Fruit fly (Drosophila melanogaster) whole organism, embryonic: ENCODE data around the gene Dup99B.
A peak's percentile ranks its signal among the peaks of the same experiment; 100 is the strongest.

ENCODE experiments used
- BtbVII ChIP-seq: fragments of 200-800 bp; sonication (Bioruptor generic); optimal IDR thresholded peaks from 3 replicates; lab custom pipeline; 2017; ENCODE audit warnings: missing biosample characterization, mild to moderate bottlenecking, missing genetic modification characterization
- CG10462 ChIP-seq: fragments of 200-800 bp; sonication (Bioruptor generic); optimal IDR thresholded peaks from 2 replicates; lab custom pipeline; 2016; ENCODE audit warnings: missing biosample characterization, missing genetic modification characterization
- CG10654 ChIP-seq: fragments of 200-800 bp; sonication (Bioruptor generic); optimal IDR thresholded peaks from 2 replicates; lab custom pipeline; 2016; ENCODE audit warnings: missing biosample characterization, missing genetic modification characterization
- CG12155 ChIP-seq: fragments of 200-800 bp; sonication (Bioruptor generic); optimal IDR thresholded peaks from 3 replicates; lab custom pipeline; 2016; ENCODE audit warnings: missing biosample characterization, missing genetic modification characterization
- CG12659 ChIP-seq: fragments of 200-800 bp; sonication (Bioruptor generic); optimal IDR thresholded peaks from 3 replicates; lab custom pipeline; 2017; ENCODE audit warnings: mild to moderate bottlenecking, missing biosample characterization, missing genetic modification reagents, missing genetic modification characterization
- CG12769 ChIP-seq: fragments of 200-800 bp; sonication (Bioruptor generic); optimal IDR thresholded peaks from 2 replicates; lab custom pipeline; 2019; ENCODE audit warnings: missing biosample characterization, mild to moderate bottlenecking, missing genetic modification characterization, moderate library complexity
- CG13296 ChIP-seq: fragments of 200-800 bp; sonication (Bioruptor generic); optimal IDR thresholded peaks from 3 replicates; lab custom pipeline; 2018; ENCODE audit warnings: missing biosample characterization, mild to moderate bottlenecking, missing genetic modification characterization
- CG13894 ChIP-seq: fragments of 200-800 bp; sonication (Bioruptor generic); optimal IDR thresholded peaks from 3 replicates; lab custom pipeline; 2018; ENCODE audit warnings: missing biosample characterization, mild to moderate bottlenecking, missing genetic modification characterization, moderate library complexity
- CG14860 ChIP-seq: fragments of 200-800 bp; sonication (Bioruptor generic); IDR thresholded peaks from 3 replicates; pipeline ENCODE4 v1.3.6; 2022; ENCODE audit warnings: missing biosample characterization, missing genetic modification characterization; ENCODE audit not compliant: partially characterized antibody
- CG16815 ChIP-seq: fragments of 200-800 bp; sonication (Bioruptor generic); optimal IDR thresholded peaks from 3 replicates; lab custom pipeline; 2017; ENCODE audit warnings: missing biosample characterization, mild to moderate bottlenecking, missing genetic modification characterization
- CG17359 ChIP-seq: fragments of 200-800 bp; sonication (Bioruptor generic); optimal IDR thresholded peaks from 3 replicates; lab custom pipeline; 2018; ENCODE audit warnings: missing biosample characterization, mild to moderate bottlenecking, missing genetic modification characterization, moderate library complexity
- CG17385 ChIP-seq: fragments of 200-800 bp; sonication (Bioruptor generic); optimal IDR thresholded peaks from 3 replicates; lab custom pipeline; 2018; ENCODE audit warnings: missing biosample characterization, mild to moderate bottlenecking, missing genetic modification characterization
- CG1792 ChIP-seq: fragments of 200-800 bp; sonication (Bioruptor generic); optimal IDR thresholded peaks from 2 replicates; lab custom pipeline; 2016; ENCODE audit warnings: missing biosample characterization, missing genetic modification characterization
- CG18599 ChIP-seq: fragments of 200-800 bp; sonication (Bioruptor generic); optimal IDR thresholded peaks from 3 replicates; lab custom pipeline; 2017; ENCODE audit warnings: missing biosample characterization, missing genetic modification characterization, mild to moderate bottlenecking, moderate library complexity, missing genetic modification reagents
- CG2120 ChIP-seq: fragments of 200-800 bp; sonication (Bioruptor generic); optimal IDR thresholded peaks from 3 replicates; lab custom pipeline; 2016; ENCODE audit warnings: missing biosample characterization, missing genetic modification characterization
- CG3995 ChIP-seq: fragments of 200-800 bp; sonication (Bioruptor generic); optimal IDR thresholded peaks from 3 replicates; lab custom pipeline; 2016; ENCODE audit warnings: missing biosample characterization, missing genetic modification characterization
- CG6254 ChIP-seq: fragments of 200-800 bp; sonication (Bioruptor generic); optimal IDR thresholded peaks from 3 replicates; lab custom pipeline; 2017; ENCODE audit warnings: mild to moderate bottlenecking, missing biosample characterization, missing genetic modification reagents, missing genetic modification characterization
- CG6689 ChIP-seq: fragments of 200-800 bp; sonication (Bioruptor generic); IDR thresholded peaks from 2 replicates; pipeline ENCODE4 v1.3.6; 2022; ENCODE audit warnings: missing biosample characterization, missing genetic modification characterization
- CG7839 ChIP-seq: fragments of 200-800 bp; sonication (Bioruptor generic); optimal IDR thresholded peaks from 3 replicates; lab custom pipeline; 2018; ENCODE audit warnings: missing biosample characterization, mild to moderate bottlenecking, missing genetic modification characterization, moderate library complexity
- Chrac-16 ChIP-seq: fragments of 200-800 bp; sonication (Bioruptor generic); optimal IDR thresholded peaks from 3 replicates; lab custom pipeline; 2016; ENCODE audit warnings: missing biosample characterization, missing genetic modification characterization
- CkIIα-i1 ChIP-seq: fragments of 200-800 bp; sonication (Bioruptor generic); IDR thresholded peaks from 2 replicates; pipeline ENCODE4 v1.3.6; 2022; ENCODE audit warnings: missing biosample characterization, missing genetic modification characterization
- Dad ChIP-seq: fragments of 200-800 bp; sonication (Bioruptor generic); optimal IDR thresholded peaks from 3 replicates; lab custom pipeline; 2016; ENCODE audit warnings: missing biosample characterization, missing genetic modification characterization
- Dbx ChIP-seq: fragments of 200-800 bp; sonication (Bioruptor generic); IDR thresholded peaks from 3 replicates; pipeline ENCODE4 v1.3.6; 2022; ENCODE audit warnings: missing biosample characterization, missing genetic modification characterization
- Dek ChIP-seq: fragments of 200-800 bp; sonication (Bioruptor generic); optimal IDR thresholded peaks from 3 replicates; lab custom pipeline; 2019; ENCODE audit warnings: missing biosample characterization, mild to moderate bottlenecking, missing genetic modification characterization, moderate library complexity
- Fer1 ChIP-seq: fragments of 200-800 bp; sonication (Bioruptor generic); optimal IDR thresholded peaks from 2 replicates; lab custom pipeline; 2017; ENCODE audit warnings: missing biosample characterization, mild to moderate bottlenecking, missing genetic modification characterization
- HLH54F ChIP-seq: fragments of 200-800 bp; sonication (Bioruptor generic); optimal IDR thresholded peaks from 3 replicates; lab custom pipeline; 2016; ENCODE audit warnings: missing biosample characterization, missing genetic modification characterization
- Hand ChIP-seq: fragments of 200-800 bp; sonication (Bioruptor generic); optimal IDR thresholded peaks from 2 replicates; lab custom pipeline; 2017; ENCODE audit warnings: mild to moderate bottlenecking, missing biosample characterization, missing genetic modification reagents, missing genetic modification characterization
- Hr51 ChIP-seq, 2 experiments: fragments of 200-800 bp; sonication (Bioruptor generic); optimal IDR thresholded peaks; 2 replicates in 1 of 2; 3 replicates in 1 of 2; lab custom pipeline; 2016 to 2018; ENCODE audit warnings: missing biosample characterization in 2 of 2, missing genetic modification characterization in 2 of 2, mild to moderate bottlenecking in 1 of 2, moderate library complexity in 1 of 2
- Jarid2 ChIP-seq: fragments of 200-800 bp; sonication (Bioruptor generic); optimal IDR thresholded peaks from 3 replicates; lab custom pipeline; 2017; ENCODE audit warnings: mild to moderate bottlenecking, missing biosample characterization, missing genetic modification reagents, missing genetic modification characterization
- Meics ChIP-seq: fragments of 200-800 bp; sonication (Bioruptor generic); optimal IDR thresholded peaks from 2 replicates; lab custom pipeline; 2017; ENCODE audit warnings: missing biosample characterization, mild to moderate bottlenecking, missing genetic modification characterization
- NfI ChIP-seq: fragments of 200-800 bp; sonication (Bioruptor generic); optimal IDR thresholded peaks from 3 replicates; lab custom pipeline; 2018; ENCODE audit warnings: missing biosample characterization, mild to moderate bottlenecking, missing genetic modification characterization, moderate library complexity
- PHDP ChIP-seq: fragments of 200-800 bp; sonication (Bioruptor generic); optimal IDR thresholded peaks from 3 replicates; lab custom pipeline; 2018; ENCODE audit warnings: missing biosample characterization, mild to moderate bottlenecking, missing genetic modification characterization, moderate library complexity
- YL-1 ChIP-seq: fragments of 200-800 bp; sonication (Bioruptor generic); optimal IDR thresholded peaks from 3 replicates; lab custom pipeline; 2017; ENCODE audit warnings: missing biosample characterization, mild to moderate bottlenecking, missing genetic modification characterization
- az2 ChIP-seq: fragments of 200-800 bp; sonication (Bioruptor generic); optimal IDR thresholded peaks from 3 replicates; lab custom pipeline; 2016; ENCODE audit warnings: missing biosample characterization, missing genetic modification characterization
- bcd ChIP-seq: fragments of 200-800 bp; sonication (Bioruptor generic); optimal IDR thresholded peaks from 2 replicates; lab custom pipeline; 2017; ENCODE audit warnings: missing biosample characterization, mild to moderate bottlenecking, missing genetic modification characterization
- cas ChIP-seq: fragments of 200-800 bp; sonication (Bioruptor generic); IDR thresholded peaks from 2 replicates; pipeline ENCODE4 v1.3.6; 2022; ENCODE audit warnings: missing biosample characterization, missing genetic modification characterization
- crp ChIP-seq, 2 experiments: fragments of 200-800 bp; sonication (Bioruptor generic); optimal IDR thresholded peaks; 2 replicates in 1 of 2; 3 replicates in 1 of 2; lab custom pipeline; 2017; ENCODE audit warnings: missing biosample characterization in 2 of 2, missing genetic modification characterization in 2 of 2, mild to moderate bottlenecking in 1 of 2, moderate library complexity in 1 of 2
- dimm ChIP-seq: fragments of 200-800 bp; sonication (Bioruptor generic); IDR thresholded peaks from 2 replicates; pipeline ENCODE4 v1.3.6; 2022; ENCODE audit warnings: missing biosample characterization, missing genetic modification characterization
- hth ChIP-seq: fragments of >200 bp; optimal IDR thresholded peaks from 2 replicates; lab custom pipeline; 2017; ENCODE audit warnings: inconsistent platforms
- kah ChIP-seq: fragments of 200-800 bp; sonication (Bioruptor generic); optimal IDR thresholded peaks from 2 replicates; lab custom pipeline; 2018; ENCODE audit warnings: missing biosample characterization, mild to moderate bottlenecking, missing genetic modification characterization
- lab ChIP-seq: fragments of 200-800 bp; sonication (Bioruptor generic); optimal IDR thresholded peaks from 3 replicates; lab custom pipeline; 2017; ENCODE audit warnings: missing biosample characterization, missing genetic modification characterization, mild to moderate bottlenecking, moderate library complexity, missing genetic modification reagents
- lilli ChIP-seq: fragments of 200-800 bp; sonication (Bioruptor generic); optimal IDR thresholded peaks from 3 replicates; lab custom pipeline; 2016; ENCODE audit warnings: missing biosample characterization, missing genetic modification characterization
- lov ChIP-seq, 2 experiments: fragments of 200-800 bp in 1 of 2; fragments of >200 bp in 1 of 2; sonication (Bioruptor generic) in 1 of 2; IDR thresholded peaks in 1 of 2; optimal IDR thresholded peaks in 1 of 2; 2 replicates in 1 of 2; 3 replicates in 1 of 2; pipeline versions ENCODE4 v1.3.6 to Lab custom; 2017 to 2022; ENCODE audit warnings: missing biosample characterization in 1 of 2, missing genetic modification characterization in 1 of 2
- phol ChIP-seq: fragments of 200-800 bp; sonication (Bioruptor generic); optimal IDR thresholded peaks from 3 replicates; lab custom pipeline; 2018; ENCODE audit warnings: missing biosample characterization, mild to moderate bottlenecking, missing genetic modification characterization, moderate library complexity
- salm ChIP-seq: fragments of 200-800 bp; sonication (Bioruptor generic); optimal IDR thresholded peaks from 2 replicates; lab custom pipeline; 2018; ENCODE audit warnings: missing biosample characterization, mild to moderate bottlenecking, missing genetic modification characterization
- scrt ChIP-seq: fragments of 200-800 bp; sonication (Bioruptor generic); optimal IDR thresholded peaks from 2 replicates; lab custom pipeline; 2018; ENCODE audit warnings: missing biosample characterization, mild to moderate bottlenecking, missing genetic modification characterization, moderate library complexity
- sd ChIP-seq: fragments of 200-800 bp; sonication (Bioruptor generic); optimal IDR thresholded peaks from 3 replicates; lab custom pipeline; 2018; ENCODE audit warnings: missing biosample characterization, mild to moderate bottlenecking, missing genetic modification characterization, moderate library complexity
- stwl ChIP-seq: fragments of 200-800 bp; sonication (Bioruptor generic); optimal IDR thresholded peaks from 3 replicates; lab custom pipeline; 2018; ENCODE audit warnings: missing biosample characterization, mild to moderate bottlenecking, missing genetic modification characterization, moderate library complexity
- unpg ChIP-seq: fragments of 200-800 bp; sonication (Bioruptor generic); optimal IDR thresholded peaks from 3 replicates; lab custom pipeline; 2018; ENCODE audit warnings: missing biosample characterization, mild to moderate bottlenecking, missing genetic modification characterization, moderate library complexity

Gene Dup99B

dm6 chr3R:29737891-29738290 lies 22.7 kb upstream of the Dup99B start, which contains the start of gene Gnpnat (continued):
- peak; percentile 5 for TF ChIP-seq Chrac-16
- TF ChIP-seq Fer1 (GFP tag; lab: Kevin White, UChicago), result peak; percentile 66
- peak; percentile 51 for TF ChIP-seq Dek (tag; lab: Kevin White, UChicago)
- peak in 1 of 2 experiments; percentile 66 for TF ChIP-seq crp (GFP tag; optimal IDR thresholded peaks at IDR 0.05; lab: Kevin White, UChicago)
- peak; percentile 47 for TF ChIP-seq salm
- peak; percentile 8 for TF ChIP-seq sd (tag; lab: Kevin White, UChicago)
- peak; percentile 77 for TF ChIP-seq lab (GFP tag; lab: Kevin White, UChicago)
- TF ChIP-seq az2 (GFP tag; lab: Kevin White, UChicago), result peak; percentile 25
- TF ChIP-seq CG6689 (GFP tag; lab: Robert Waterston, UW), result no peak
- peak; percentile 48 for TF ChIP-seq CG17385 (GFP tag; lab: Kevin White, UChicago)
- TF ChIP-seq CG10462 (GFP tag; lab: Kevin White, UChicago), result peak; percentile 19
- TF ChIP-seq Dad (GFP tag; lab: Kevin White, UChicago), result no peak
- TF ChIP-seq CG13296 (GFP tag; lab: Kevin White, UChicago), result peak; percentile 50
- TF ChIP-seq phol, result peak; percentile 63
- no peak for TF ChIP-seq cas (GFP tag; lab: Robert Waterston, UW)
- no peak for TF ChIP-seq HLH54F (GFP tag; lab: Kevin White, UChicago)
- TF ChIP-seq CG2120 (GFP tag; lab: Kevin White, UChicago), result peak; percentile 58
- TF ChIP-seq CG14860, result no peak
- TF ChIP-seq CG7839 (tag; lab: Kevin White, UChicago), result peak; percentile 69
- peak; percentile 67 for TF ChIP-seq PHDP (tag; lab: Kevin White, UChicago)
- no peak for TF ChIP-seq YL-1 (GFP tag; lab: Kevin White, UChicago)
- TF ChIP-seq CkIIα-i1 (GFP tag; lab: Robert Waterston, UW), result no peak
- peak; percentile 73 for TF ChIP-seq Meics (GFP tag; lab: Kevin White, UChicago)
- no peak for TF ChIP-seq dimm (GFP tag; lab: Robert Waterston, UW)
- TF ChIP-seq scrt (GFP tag; lab: Kevin White, UChicago), result peak; percentile 26
- TF ChIP-seq hth (lab: Kevin White, UChicago), result no peak
- TF ChIP-seq CG13894 (tag; lab: Kevin White, UChicago), result peak; percentile 26
- TF ChIP-seq stwl, result no peak
- peak; percentile 48 for TF ChIP-seq CG16815 (GFP tag; lab: Kevin White, UChicago)
- peak; percentile 46 for TF ChIP-seq bcd (GFP tag; lab: Kevin White, UChicago)
- TF ChIP-seq CG10654 (GFP tag; lab: Kevin White, UChicago), result peak; percentile 27
- TF ChIP-seq lilli (GFP tag; lab: Kevin White, UChicago), result peak; percentile 39
- peak in 1 of 2 experiments; percentile 57 for TF ChIP-seq Hr51 (GFP tag; optimal IDR thresholded peaks at IDR 0.05; lab: Kevin White, UChicago)
- TF ChIP-seq BtbVII (GFP tag; lab: Kevin White, UChicago), result peak; percentile 50
- TF ChIP-seq CG6254 (GFP tag; lab: Kevin White, UChicago), result peak; percentile 57
- TF ChIP-seq Dbx, result no peak
- TF ChIP-seq CG3995, result no peak
- TF ChIP-seq Hand (GFP tag; lab: Kevin White, UChicago), result peak; percentile 38
- peak; percentile 21 for TF ChIP-seq CG12769 (tag; lab: Kevin White, UChicago)
- TF ChIP-seq Jarid2 (GFP tag; lab: Kevin White, UChicago), result peak; percentile 14
- peak; percentile 80 for TF ChIP-seq unpg (GFP tag; lab: Kevin White, UChicago)
- TF ChIP-seq CG1792 (GFP tag; lab: Kevin White, UChicago), result no peak
- peak; percentile 73 for TF ChIP-seq CG17359 (tag; lab: Kevin White, UChicago)
- TF ChIP-seq NfI (GFP tag; lab: Kevin White, UChicago), result peak; percentile 48
- peak; percentile 81 for TF ChIP-seq CG18599 (GFP tag; lab: Kevin White, UChicago)
- TF ChIP-seq kah, result no peak
- peak; percentile 55 for TF ChIP-seq CG12659
- no peak for TF ChIP-seq lov (optimal IDR thresholded peaks at IDR 0.05; lab: Kevin White, UChicago)
- no peak for TF ChIP-seq lov (GFP tag; IDR thresholded peaks at IDR 0.05; lab: Robert Waterston, UW)
- peak; percentile 22 for TF ChIP-seq CG12155
